Worm (Caenorhabditis elegans) whole organism, L3 larva: ENCODE data around the gene srw-39.

ENCODE experiments used
- ZK546.5 ChIP-seq: sonication (generic microtip); optimal IDR thresholded peaks from 2 replicates; lab custom pipeline; 2017; ENCODE audit warnings: missing biosample characterization, missing genetic modification characterization
- ama-1 ChIP-seq: fragments of 150-350 bp; optimal IDR thresholded peaks from 2 replicates; lab custom pipeline; 2018
- ceh-16 ChIP-seq: sonication (generic microtip); optimal IDR thresholded peaks from 2 replicates; lab custom pipeline; 2017; ENCODE audit warnings: missing biosample characterization, missing genetic modification characterization
- ceh-28 ChIP-seq: fragments of 150-350 bp; optimal IDR thresholded peaks from 2 replicates; lab custom pipeline; 2014; ENCODE audit warnings: missing biosample characterization, missing genetic modification reagents, missing genetic modification characterization
- ceh-82 ChIP-seq: fragments of 150-350 bp; optimal IDR thresholded peaks from 2 replicates; lab custom pipeline; 2014; ENCODE audit warnings: missing biosample characterization, missing genetic modification characterization
- ceh-9 ChIP-seq: sonication (generic microtip); optimal IDR thresholded peaks from 2 replicates; lab custom pipeline; 2018; ENCODE audit warnings: missing biosample characterization, missing genetic modification characterization
- egl-27 ChIP-seq: sonication (generic microtip); optimal IDR thresholded peaks from 4 replicates; lab custom pipeline; 2017; ENCODE audit warnings: missing biosample characterization, missing genetic modification reagents, missing genetic modification characterization
- egl-5 ChIP-seq: fragments of 150-350 bp; optimal IDR thresholded peaks from 2 replicates; lab custom pipeline; 2017; ENCODE audit warnings: missing biosample characterization, missing genetic modification reagents, missing genetic modification characterization, inconsistent platforms
- elt-1 ChIP-seq: fragments of 150-350 bp; optimal IDR thresholded peaks from 2 replicates; lab custom pipeline; 2014; ENCODE audit warnings: missing biosample characterization, missing genetic modification characterization
- elt-2 ChIP-seq: sonication (generic microtip); optimal IDR thresholded peaks from 2 replicates; lab custom pipeline; 2016; ENCODE audit warnings: missing genetic modification reagents, mild to moderate bottlenecking, missing genetic modification characterization, missing compliant biosample characterization
- elt-3 ChIP-seq, 3 experiments: fragments of 150-350 bp in 1 of 3; sonication (generic microtip) in 2 of 3; optimal IDR thresholded peaks; 2 replicates in 2 of 3; 4 replicates in 1 of 3; lab custom pipeline; 2014 to 2017; ENCODE audit warnings: missing biosample characterization in 3 of 3, missing genetic modification characterization in 3 of 3
- eor-1 ChIP-seq, 2 experiments: fragments of 150-350 bp; optimal IDR thresholded peaks; 2 replicates each; lab custom pipeline; 2014 to 2018; ENCODE audit warnings: missing biosample characterization in 2 of 2, missing genetic modification characterization in 2 of 2
- fkh-10 ChIP-seq: sonication (generic microtip); optimal IDR thresholded peaks from 2 replicates; lab custom pipeline; 2017; ENCODE audit warnings: missing biosample characterization, missing genetic modification reagents, missing genetic modification characterization
- fkh-2 ChIP-seq: fragments of 150-350 bp; optimal IDR thresholded peaks from 2 replicates; lab custom pipeline; 2014; ENCODE audit warnings: missing biosample characterization, missing genetic modification reagents, missing genetic modification characterization
- fos-1 ChIP-seq: fragments of 150-350 bp; optimal IDR thresholded peaks from 2 replicates; lab custom pipeline; 2014; ENCODE audit warnings: missing biosample characterization, missing genetic modification characterization
- hmg-11 ChIP-seq: sonication (generic microtip); optimal IDR thresholded peaks from 2 replicates; lab custom pipeline; 2016; ENCODE audit warnings: missing genetic modification characterization, missing compliant biosample characterization
- jun-1 ChIP-seq: fragments of 150-350 bp; optimal IDR thresholded peaks from 2 replicates; lab custom pipeline; 2014; ENCODE audit warnings: missing biosample characterization, missing genetic modification reagents, missing genetic modification characterization
- lin-15B ChIP-seq: fragments of 150-350 bp; optimal IDR thresholded peaks from 2 replicates; lab custom pipeline; 2014; ENCODE audit warnings: missing biosample characterization, missing genetic modification characterization
- lin-39 ChIP-seq: fragments of 150-350 bp; optimal IDR thresholded peaks from 2 replicates; lab custom pipeline; 2018; ENCODE audit warnings: missing biosample characterization, missing genetic modification reagents, missing genetic modification characterization
- mdl-1 ChIP-seq: fragments of 150-350 bp; optimal IDR thresholded peaks from 2 replicates; lab custom pipeline; 2014; ENCODE audit warnings: missing biosample characterization, missing genetic modification characterization
- mml-1 ChIP-seq: fragments of 150-350 bp; sonication (generic microtip); optimal IDR thresholded peaks from 3 replicates; lab custom pipeline; 2014; ENCODE audit warnings: missing biosample characterization, missing genetic modification characterization
- nfya-1 ChIP-seq: sonication (generic microtip); optimal IDR thresholded peaks from 2 replicates; lab custom pipeline; 2017; ENCODE audit warnings: missing genetic modification characterization, mild to moderate bottlenecking, missing compliant biosample characterization, antibody characterized with exemption, moderate library complexity; ENCODE audit not compliant: insufficient read depth
- nhr-11 ChIP-seq: fragments of 150-350 bp; optimal IDR thresholded peaks from 2 replicates; lab custom pipeline; 2014; ENCODE audit warnings: missing biosample characterization, missing genetic modification characterization
- nhr-12 ChIP-seq: fragments of 150-350 bp; optimal IDR thresholded peaks from 2 replicates; lab custom pipeline; 2014; ENCODE audit warnings: missing biosample characterization, missing genetic modification characterization
- nhr-28 ChIP-seq: fragments of 150-350 bp; optimal IDR thresholded peaks from 2 replicates; lab custom pipeline; 2014; ENCODE audit warnings: missing biosample characterization, missing genetic modification characterization
- nhr-67 ChIP-seq: fragments of 150-350 bp; optimal IDR thresholded peaks from 2 replicates; lab custom pipeline; 2014; ENCODE audit warnings: missing biosample characterization, missing genetic modification characterization
- nhr-76 ChIP-seq: fragments of 150-350 bp; sonication (generic microtip); optimal IDR thresholded peaks from 5 replicates; lab custom pipeline; 2014; ENCODE audit warnings: missing biosample characterization, missing genetic modification characterization
- snpc-4 ChIP-seq: fragments of 150-350 bp; optimal IDR thresholded peaks from 2 replicates; lab custom pipeline; 2014; ENCODE audit warnings: missing biosample characterization, missing genetic modification characterization
- tbx-2 ChIP-seq: sonication (generic microtip); optimal IDR thresholded peaks from 2 replicates; lab custom pipeline; 2016; ENCODE audit warnings: mild to moderate bottlenecking, missing genetic modification characterization, missing compliant biosample characterization
- unc-62 ChIP-seq: fragments of 150-350 bp; sonication (generic microtip); optimal IDR thresholded peaks from 4 replicates; lab custom pipeline; 2014; ENCODE audit warnings: missing biosample characterization, missing genetic modification reagents, missing genetic modification characterization
- zag-1 ChIP-seq: fragments of 150-350 bp; optimal IDR thresholded peaks from 2 replicates; lab custom pipeline; 2014; ENCODE audit warnings: missing biosample characterization, missing genetic modification characterization
- ztf-11 ChIP-seq: fragments of 150-350 bp; optimal IDR thresholded peaks from 2 replicates; lab custom pipeline; 2014; ENCODE audit warnings: missing biosample characterization, missing genetic modification characterization

srw-39 gene

DNA sequence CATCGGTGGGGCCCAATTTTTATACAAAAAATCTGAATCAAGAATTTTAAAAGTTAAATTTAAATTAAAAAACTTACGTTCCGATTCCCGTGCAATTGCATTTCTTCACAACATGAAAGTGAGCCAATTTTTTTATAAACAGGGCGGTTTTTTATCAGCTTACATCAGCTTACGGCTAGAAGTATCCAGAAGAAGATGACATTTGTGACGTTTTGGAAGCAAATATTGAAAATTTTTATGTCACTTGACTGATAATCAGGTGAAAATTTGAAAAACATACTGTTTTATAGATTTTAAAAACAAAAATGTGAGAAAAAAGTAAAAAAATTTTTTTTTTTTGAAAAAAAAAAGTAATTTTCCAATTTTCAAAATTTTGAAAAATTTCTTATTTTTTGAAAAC, 36.6 kb downstream of the srw-39 start, which contains the start of gene Y113G7A.22:
Gene Y113G7A.22, minus strand, starts transcription at position 101 of the 400 bp plus-strand sequence.
- TF ChIP-seq elt-2 (tag; lab: Kevin White, UChicago), result no peak
- no peak for TF ChIP-seq mml-1
- TF ChIP-seq ZK546.5 (tag; lab: Kevin White, UChicago), result no peak
- no peak for TF ChIP-seq eor-1 (tag; optimal IDR thresholded peaks at IDR 0.05; lab: Kevin White, UChicago)
- TF ChIP-seq zag-1 (tag; lab: Kevin White, UChicago), result no peak
- no peak for TF ChIP-seq lin-15B
- no peak for TF ChIP-seq nhr-67 (tag; lab: Kevin White, UChicago)
- TF ChIP-seq nhr-11 (tag; lab: Kevin White, UChicago), result no peak

DNA sequence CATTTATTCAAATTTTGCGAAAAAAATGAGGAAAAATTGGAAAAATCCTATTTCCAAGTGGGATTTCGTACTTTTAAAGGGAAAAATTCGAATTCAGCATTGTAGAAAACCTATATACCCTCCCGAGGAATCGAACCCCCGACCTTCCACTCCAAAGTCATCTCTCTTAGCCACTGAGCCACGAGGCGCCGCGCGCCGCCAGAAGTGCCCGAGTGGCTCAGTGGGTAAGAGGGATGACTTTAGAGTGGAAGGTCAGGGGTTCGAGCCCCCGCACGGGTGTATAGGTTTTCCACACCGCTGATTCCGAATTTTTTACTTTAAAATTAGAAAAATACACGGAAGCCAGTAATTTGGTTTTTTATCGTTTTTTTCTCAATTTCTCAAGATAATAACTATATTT, 37.0 kb downstream of the srw-39 start:
- TF ChIP-seq snpc-4 (tag; lab: Kevin White, UChicago), result no peak
- no peak for TF ChIP-seq nhr-76
- TF ChIP-seq ama-1 (lab: Kevin White, UChicago), result no peak
- no peak for TF ChIP-seq nhr-12
- TF ChIP-seq ceh-82 (tag; lab: Kevin White, UChicago), result no peak
- no peak for TF ChIP-seq fkh-10 (GFP tag; lab: Kevin White, UChicago)
- TF ChIP-seq elt-3 (tag; optimal IDR thresholded peaks at IDR 0.05; lab: Kevin White, UChicago), result no peak
- no peak for TF ChIP-seq tbx-2 (tag; lab: Kevin White, UChicago)
- TF ChIP-seq, all 47 proteins: peak for 0

DNA sequence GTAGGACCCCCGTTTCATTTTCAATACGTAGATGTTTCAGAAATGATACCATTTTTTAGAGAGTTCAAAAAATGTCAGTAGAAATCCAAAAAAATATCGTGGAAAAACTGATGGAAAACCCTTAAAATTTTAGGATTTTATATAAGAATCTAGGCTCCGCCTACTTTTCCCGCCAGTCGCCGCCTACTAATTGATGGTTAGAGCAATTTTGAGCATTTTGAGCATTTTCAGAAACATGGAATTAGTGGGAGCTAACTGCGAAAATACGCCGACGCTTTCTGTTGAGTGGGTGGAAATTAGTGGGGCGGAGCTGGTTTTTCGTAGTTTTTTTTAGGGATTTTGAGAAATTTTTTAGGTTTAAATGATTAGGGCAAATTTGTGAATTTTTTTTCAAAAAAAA, 38.7 kb downstream of the srw-39 start, which contains the start of gene ssu-1:
Gene ssu-1, minus strand, starts transcription at position 101 of the 400 bp plus-strand sequence.
- no peak for TF ChIP-seq zag-1 (tag; lab: Kevin White, UChicago)
- TF ChIP-seq ama-1 (lab: Kevin White, UChicago), result no peak
- no peak for TF ChIP-seq nhr-28 (tag; lab: Kevin White, UChicago)
- no peak for TF ChIP-seq eor-1 (tag; optimal IDR thresholded peaks at IDR 0.05; lab: Kevin White, UChicago)
- no peak for TF ChIP-seq elt-2 (tag; lab: Kevin White, UChicago)
- no peak for TF ChIP-seq hmg-11 (tag; lab: Kevin White, UChicago)
- TF ChIP-seq snpc-4 (tag; lab: Kevin White, UChicago), result no peak

DNA sequence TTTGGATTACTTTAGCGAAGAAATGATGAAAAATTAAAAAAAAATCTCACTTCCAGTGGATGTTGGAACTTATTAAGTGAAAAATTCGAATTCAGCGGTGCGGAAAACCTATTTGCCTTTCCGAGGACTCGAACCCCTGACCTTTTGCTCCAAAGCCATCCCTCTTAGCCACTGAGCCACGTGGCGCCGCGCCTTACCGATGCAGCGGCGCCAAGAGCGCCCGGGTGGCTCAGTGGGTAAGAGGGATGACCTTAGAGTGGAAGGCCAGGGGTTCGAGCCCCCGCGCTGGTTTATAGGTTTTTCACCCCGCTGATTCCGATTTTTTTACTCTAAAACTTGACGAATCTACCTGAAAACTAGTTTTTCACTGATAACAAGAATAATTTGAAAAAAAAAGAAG, 44.3 kb downstream of the srw-39 start:
- no peak for TF ChIP-seq ama-1 (lab: Kevin White, UChicago)
- TF ChIP-seq unc-62, result no peak
- TF ChIP-seq jun-1 (tag; lab: Kevin White, UChicago), result no peak
- no peak for TF ChIP-seq snpc-4 (tag; lab: Kevin White, UChicago)
- no peak for TF ChIP-seq fkh-2
- no peak for TF ChIP-seq tbx-2 (tag; lab: Kevin White, UChicago)
- TF ChIP-seq ceh-28, result no peak

DNA sequence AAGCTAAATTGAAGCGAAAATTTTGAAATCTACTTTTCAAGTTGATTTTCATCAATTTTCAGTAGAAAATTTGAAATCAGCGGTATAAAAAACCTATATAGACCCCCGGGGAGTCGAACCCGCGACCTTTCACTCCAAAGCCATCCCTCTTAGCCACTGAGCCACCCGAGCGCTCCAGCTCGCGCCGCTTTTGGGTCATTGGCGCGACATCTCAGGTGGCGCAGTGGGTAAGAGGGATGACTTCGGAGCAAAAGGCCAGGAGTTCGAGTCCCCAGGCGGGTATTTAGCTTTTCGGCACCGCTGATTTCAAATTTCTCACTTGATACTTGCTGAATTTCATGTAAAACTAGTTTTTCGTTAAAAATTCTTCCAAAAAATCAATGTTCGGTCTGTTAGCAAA, 45.2 kb downstream of the srw-39 start:
- no peak for TF ChIP-seq nhr-11 (tag; lab: Kevin White, UChicago)
- no peak for TF ChIP-seq nhr-28 (tag; lab: Kevin White, UChicago)
- TF ChIP-seq mdl-1, result no peak
- no peak for TF ChIP-seq elt-1 (tag; lab: Kevin White, UChicago)
- TF ChIP-seq ceh-9 (tag; lab: Kevin White, UChicago), result no peak
- no peak for TF ChIP-seq hmg-11 (tag; lab: Kevin White, UChicago)
- no peak for TF ChIP-seq nfya-1 (tag; lab: Kevin White, UChicago)
- no peak for TF ChIP-seq egl-27 (tag; lab: Kevin White, UChicago)
- no peak for TF ChIP-seq ceh-82 (tag; lab: Kevin White, UChicago)
- no peak for TF ChIP-seq lin-39
- no peak for TF ChIP-seq fos-1 (tag; lab: Kevin White, UChicago)
- no peak for TF ChIP-seq tbx-2 (tag; lab: Kevin White, UChicago)
- no peak for TF ChIP-seq egl-5 (tag; lab: Kevin White, UChicago)
- TF ChIP-seq ztf-11 (tag; lab: Kevin White, UChicago), result no peak
- no peak for TF ChIP-seq ceh-28
- TF ChIP-seq lin-15B, result no peak
- TF ChIP-seq jun-1 (tag; lab: Kevin White, UChicago), result no peak
- TF ChIP-seq ceh-16 (tag; lab: Kevin White, UChicago), result no peak
- TF ChIP-seq, all 47 proteins: peak for 0

DNA sequence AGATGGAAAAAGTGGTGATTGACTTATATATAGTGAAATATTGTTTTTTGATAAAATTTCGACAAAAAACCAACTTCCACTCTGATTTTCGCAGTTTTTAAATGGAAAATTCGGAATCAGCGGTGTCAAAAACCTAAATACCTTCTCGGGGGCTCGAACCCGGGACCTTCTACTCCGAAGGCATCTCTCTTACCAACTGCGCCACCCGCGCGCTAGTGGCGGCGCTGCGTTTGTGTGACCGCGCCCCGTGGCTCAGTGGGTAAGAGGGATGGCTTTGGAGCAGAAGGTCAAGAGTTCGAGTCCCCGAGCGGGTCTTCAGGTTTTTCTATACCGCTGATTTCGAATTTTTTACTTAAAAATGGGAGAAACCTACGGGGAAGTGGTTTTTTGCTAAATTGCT, 46.7 kb downstream of the srw-39 start:
- no peak for TF ChIP-seq ceh-28
- TF ChIP-seq egl-5 (tag; lab: Kevin White, UChicago), result no peak
- TF ChIP-seq tbx-2 (tag; lab: Kevin White, UChicago), result no peak
- TF ChIP-seq, all 47 proteins: peak for 0
